Fruit fly (Drosophila melanogaster): ENCODE results near the gene CG15772.

DNA sequence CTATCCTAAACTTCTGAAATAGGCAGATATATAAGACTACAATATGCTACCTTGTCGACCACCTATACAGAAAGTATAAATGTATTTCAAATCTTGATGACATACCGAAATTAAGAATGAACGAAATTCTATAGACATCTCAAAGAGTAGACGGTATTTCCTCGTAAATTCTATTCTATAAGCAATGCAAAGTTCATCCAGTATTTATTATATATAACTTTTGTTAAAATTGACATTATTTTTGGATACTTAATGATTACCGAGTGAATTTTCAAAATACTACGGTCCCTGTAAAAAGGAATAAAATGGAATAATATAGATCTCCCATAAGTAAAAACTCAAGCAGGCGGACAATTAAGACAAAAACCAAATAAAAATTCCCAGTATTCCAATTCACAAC, 37.1 kb downstream of the CG15772 start, which contains the start of gene CG15767:
- TF ChIP-seq psq (optimal IDR thresholded peaks at IDR 0.05) (no peak), h (optimal IDR thresholded peaks at IDR 0.05) (no peak), ttk (optimal IDR thresholded peaks at IDR 0.05) (no peak)
